Fruit fly (Drosophila melanogaster) whole organism, embryonic: ENCODE results near the gene LPCAT.

Source experiments
- Antp ChIP-seq: fragments of 200-800 bp; sonication (Bioruptor generic); optimal IDR thresholded peaks from 3 replicates; lab custom pipeline; 2016; ENCODE audit warnings: missing biosample characterization, missing genetic modification characterization
- CG10209 ChIP-seq: fragments of 200-800 bp; sonication (Bioruptor generic); optimal IDR thresholded peaks from 3 replicates; lab custom pipeline; 2017; ENCODE audit warnings: missing biosample characterization, mild to moderate bottlenecking, missing genetic modification characterization, missing genetic modification reagents
- CG10431 ChIP-seq: fragments of 200-800 bp; sonication (Bioruptor generic); optimal IDR thresholded peaks from 3 replicates; lab custom pipeline; 2018; ENCODE audit warnings: missing biosample characterization, mild to moderate bottlenecking, missing genetic modification characterization
- CG13287 ChIP-seq: fragments of 200-800 bp; sonication (Bioruptor generic); IDR thresholded peaks from 2 replicates; pipeline ENCODE4 v1.3.6; 2022; ENCODE audit warnings: missing biosample characterization, missing genetic modification characterization; ENCODE audit not compliant: partially characterized antibody
- CG14965 ChIP-seq: fragments of 200-800 bp; sonication (Bioruptor generic); optimal IDR thresholded peaks from 2 replicates; lab custom pipeline; 2016; ENCODE audit warnings: missing biosample characterization, missing genetic modification characterization, borderline replicate concordance
- CG15011 ChIP-seq: fragments of 200-800 bp; sonication (Bioruptor generic); optimal IDR thresholded peaks from 3 replicates; lab custom pipeline; 2018; ENCODE audit warnings: missing biosample characterization, mild to moderate bottlenecking, missing genetic modification characterization
- CG2199 ChIP-seq: fragments of 200-800 bp; sonication (Bioruptor generic); IDR thresholded peaks from 3 replicates; pipeline ENCODE4 v1.3.6; 2022; ENCODE audit warnings: missing biosample characterization, missing genetic modification characterization
- CG2889 ChIP-seq: fragments of 200-800 bp; sonication (Bioruptor generic); IDR thresholded peaks from 3 replicates; pipeline ENCODE4 v1.3.6; 2022; ENCODE audit warnings: missing biosample characterization, missing genetic modification characterization
- CG31388 ChIP-seq: fragments of 200-800 bp; sonication (Bioruptor generic); optimal IDR thresholded peaks from 2 replicates; lab custom pipeline; 2016; ENCODE audit warnings: missing biosample characterization, missing genetic modification characterization
- CG3407 ChIP-seq: fragments of 200-800 bp; sonication (Bioruptor generic); optimal IDR thresholded peaks from 2 replicates; lab custom pipeline; 2018; ENCODE audit warnings: missing biosample characterization, mild to moderate bottlenecking, missing genetic modification characterization
- CG34224 ChIP-seq: fragments of 200-800 bp; sonication (Bioruptor generic); IDR thresholded peaks from 3 replicates; pipeline ENCODE4 v1.3.6; 2022; ENCODE audit warnings: missing biosample characterization, missing genetic modification characterization; ENCODE audit not compliant: partially characterized antibody
- CG4820 ChIP-seq: fragments of 200-800 bp; sonication (Bioruptor generic); optimal IDR thresholded peaks from 3 replicates; lab custom pipeline; 2016; ENCODE audit warnings: missing biosample characterization, missing genetic modification characterization
- CG4854 ChIP-seq: fragments of 200-800 bp; sonication (Bioruptor generic); optimal IDR thresholded peaks from 2 replicates; lab custom pipeline; 2016; ENCODE audit warnings: missing biosample characterization, missing genetic modification characterization, inconsistent platforms
- CG5245 ChIP-seq: fragments of 200-800 bp; sonication (Bioruptor generic); optimal IDR thresholded peaks from 3 replicates; lab custom pipeline; 2016; ENCODE audit warnings: missing biosample characterization, missing genetic modification characterization
- CG6683 ChIP-seq: fragments of 200-800 bp; sonication (Bioruptor generic); optimal IDR thresholded peaks from 2 replicates; lab custom pipeline; 2017; ENCODE audit warnings: missing biosample characterization, mild to moderate bottlenecking, missing genetic modification characterization, missing genetic modification reagents
- CG7556 ChIP-seq: fragments of 200-800 bp; sonication (Bioruptor generic); optimal IDR thresholded peaks from 2 replicates; lab custom pipeline; 2017; ENCODE audit warnings: missing biosample characterization, mild to moderate bottlenecking, missing genetic modification characterization
- CG7745 ChIP-seq: fragments of 200-800 bp; sonication (Bioruptor generic); optimal IDR thresholded peaks from 2 replicates; lab custom pipeline; 2018; ENCODE audit warnings: missing biosample characterization, mild to moderate bottlenecking, missing genetic modification characterization, moderate library complexity
- CG8388 ChIP-seq: fragments of 200-800 bp; sonication (Bioruptor generic); optimal IDR thresholded peaks from 2 replicates; lab custom pipeline; 2019; ENCODE audit warnings: missing biosample characterization, mild to moderate bottlenecking, missing genetic modification characterization, moderate library complexity
- Chrac-16 ChIP-seq: fragments of 200-800 bp; sonication (Bioruptor generic); optimal IDR thresholded peaks from 3 replicates; lab custom pipeline; 2016; ENCODE audit warnings: missing biosample characterization, missing genetic modification characterization
- Dad ChIP-seq: fragments of 200-800 bp; sonication (Bioruptor generic); optimal IDR thresholded peaks from 3 replicates; lab custom pipeline; 2016; ENCODE audit warnings: missing biosample characterization, missing genetic modification characterization
- Doc2 ChIP-seq: fragments of 200-800 bp; sonication (Bioruptor generic); IDR thresholded peaks from 2 replicates; pipeline ENCODE4 v1.3.6; 2022; ENCODE audit warnings: missing biosample characterization, missing genetic modification characterization
- Dp ChIP-seq: fragments of 200-800 bp; sonication (Bioruptor generic); optimal IDR thresholded peaks from 2 replicates; lab custom pipeline; 2018; ENCODE audit warnings: missing biosample characterization, mild to moderate bottlenecking, missing genetic modification characterization, moderate library complexity
- Elba2 ChIP-seq: fragments of 200-800 bp; sonication (Bioruptor generic); optimal IDR thresholded peaks from 3 replicates; lab custom pipeline; 2016; ENCODE audit warnings: missing biosample characterization, missing genetic modification characterization
- NC2α ChIP-seq: fragments of 200-800 bp; sonication (Bioruptor generic); optimal IDR thresholded peaks from 2 replicates; lab custom pipeline; 2016; ENCODE audit warnings: missing biosample characterization, missing genetic modification characterization
- Nf-YC ChIP-seq: fragments of 200-800 bp; optimal IDR thresholded peaks from 3 replicates; lab custom pipeline; 2019; ENCODE audit warnings: missing biosample characterization, mild to moderate bottlenecking, missing genetic modification characterization, moderate library complexity
- Sox102F ChIP-seq: fragments of 200-800 bp; sonication (Bioruptor generic); optimal IDR thresholded peaks from 2 replicates; lab custom pipeline; 2018; ENCODE audit warnings: missing biosample characterization, mild to moderate bottlenecking, missing genetic modification characterization, moderate library complexity
- abd-A ChIP-seq: fragments of 200-800 bp; sonication (Bioruptor generic); optimal IDR thresholded peaks from 3 replicates; lab custom pipeline; 2019; ENCODE audit warnings: missing biosample characterization, mild to moderate bottlenecking, missing genetic modification characterization, moderate library complexity
- amos ChIP-seq: fragments of 200-800 bp; sonication (Bioruptor generic); IDR thresholded peaks from 2 replicates; pipeline ENCODE4 v1.3.6; 2022; ENCODE audit warnings: missing biosample characterization, missing genetic modification characterization; ENCODE audit not compliant: partially characterized antibody
- aop ChIP-seq: fragments of 200-800 bp; sonication (Bioruptor generic); IDR thresholded peaks from 2 replicates; pipeline ENCODE4 v1.3.6; 2022; ENCODE audit warnings: missing biosample characterization, missing genetic modification characterization
- ato ChIP-seq: fragments of 200-800 bp; sonication (Bioruptor generic); IDR thresholded peaks from 2 replicates; pipeline ENCODE4 v1.3.6; 2022; ENCODE audit warnings: missing biosample characterization, missing genetic modification characterization; ENCODE audit not compliant: partially characterized antibody
- bbx ChIP-seq: fragments of 200-800 bp; sonication (Bioruptor generic); IDR thresholded peaks from 2 replicates; pipeline ENCODE4 v1.3.6; 2022; ENCODE audit warnings: missing biosample characterization, missing genetic modification characterization; ENCODE audit not compliant: partially characterized antibody
- bsh ChIP-seq, 2 experiments: fragments of 200-800 bp; sonication (Bioruptor generic); optimal IDR thresholded peaks; 2 replicates each; lab custom pipeline; 2017 to 2018; ENCODE audit warnings: mild to moderate bottlenecking in 2 of 2, missing biosample characterization in 2 of 2, missing genetic modification characterization in 2 of 2, moderate library complexity in 1 of 2
- caup ChIP-seq: fragments of 200-800 bp; sonication (Bioruptor generic); optimal IDR thresholded peaks from 3 replicates; lab custom pipeline; 2017; ENCODE audit warnings: missing biosample characterization, mild to moderate bottlenecking, missing genetic modification characterization, moderate library complexity; ENCODE audit not compliant: severe bottlenecking
- chn ChIP-seq: fragments of 200-800 bp; sonication (Bioruptor generic); optimal IDR thresholded peaks from 2 replicates; lab custom pipeline; 2016; ENCODE audit warnings: missing biosample characterization, missing genetic modification characterization
- corto ChIP-seq: fragments of 200-800 bp; sonication (Bioruptor generic); optimal IDR thresholded peaks from 2 replicates; lab custom pipeline; 2016; ENCODE audit warnings: missing biosample characterization, mild to moderate bottlenecking, missing genetic modification characterization, moderate library complexity
- eve ChIP-seq, 2 experiments: fragments of >200 bp; optimal IDR thresholded peaks; 2 replicates each; lab custom pipeline; 2017; ENCODE audit warnings: missing biosample characterization in 2 of 2, missing genetic modification characterization in 2 of 2
- insv ChIP-seq, 2 experiments: fragments of 200-800 bp; sonication (Bioruptor generic); optimal IDR thresholded peaks; 3 replicates each; lab custom pipeline; 2016 to 2018; ENCODE audit warnings: missing biosample characterization in 2 of 2, missing genetic modification characterization in 2 of 2
- maf-S ChIP-seq: fragments of 200-800 bp; sonication (Bioruptor generic); optimal IDR thresholded peaks from 2 replicates; lab custom pipeline; 2016; ENCODE audit warnings: missing biosample characterization, missing genetic modification characterization
- nerfin-2 ChIP-seq: fragments of 200-800 bp; sonication (Bioruptor generic); IDR thresholded peaks from 2 replicates; pipeline ENCODE4 v1.3.6; 2022; ENCODE audit warnings: missing biosample characterization, missing genetic modification characterization; ENCODE audit not compliant: partially characterized antibody
- nom ChIP-seq: fragments of 200-800 bp; sonication (Bioruptor generic); optimal IDR thresholded peaks from 2 replicates; lab custom pipeline; 2017; ENCODE audit warnings: missing biosample characterization, missing genetic modification characterization, mild to moderate bottlenecking, moderate library complexity, missing genetic modification reagents
- p53 ChIP-seq: fragments of 200-800 bp; sonication (Bioruptor generic); optimal IDR thresholded peaks from 2 replicates; lab custom pipeline; 2016; ENCODE audit warnings: missing biosample characterization, missing genetic modification characterization
- pfk ChIP-seq: fragments of 200-800 bp; sonication (Bioruptor generic); optimal IDR thresholded peaks from 2 replicates; lab custom pipeline; 2018; ENCODE audit warnings: missing biosample characterization, mild to moderate bottlenecking, missing genetic modification characterization, moderate library complexity
- pzg ChIP-seq: fragments of 200-800 bp; sonication (Bioruptor generic); optimal IDR thresholded peaks from 3 replicates; lab custom pipeline; 2018; ENCODE audit warnings: missing biosample characterization, mild to moderate bottlenecking, missing genetic modification characterization, moderate library complexity
- sc ChIP-seq, 3 experiments: fragments of >200 bp in 2 of 3; fragments of 200-800 bp in 1 of 3; sonication (Bioruptor generic) in 1 of 3; optimal IDR thresholded peaks; 2 replicates in 2 of 3; 3 replicates in 1 of 3; lab custom pipeline; 2017; ENCODE audit warnings: mild to moderate bottlenecking in 1 of 3, missing biosample characterization in 1 of 3, missing genetic modification characterization in 1 of 3, missing genetic modification reagents in 1 of 3
- sens ChIP-seq: fragments of 200-800 bp; sonication (Bioruptor generic); peaks from one replicate; lab custom pipeline; 2016; ENCODE audit warnings: missing biosample characterization, missing genetic modification characterization
- sob ChIP-seq: fragments of 200-800 bp; sonication (Bioruptor generic); IDR thresholded peaks from 2 replicates; pipeline ENCODE4 v1.3.6; 2022; ENCODE audit warnings: missing biosample characterization, missing genetic modification characterization
- tna ChIP-seq: fragments of 200-800 bp; sonication (Bioruptor generic); IDR thresholded peaks from 2 replicates; pipeline ENCODE4 v1.3.6; 2022; ENCODE audit warnings: missing biosample characterization, missing genetic modification characterization; ENCODE audit not compliant: partially characterized antibody
- toy ChIP-seq: fragments of 200-800 bp; sonication (Bioruptor generic); IDR thresholded peaks from 2 replicates; pipeline ENCODE4 v1.3.6; 2022; ENCODE audit warnings: missing biosample characterization, missing genetic modification characterization
- twi ChIP-seq: fragments of 200-800 bp; optimal IDR thresholded peaks from 2 replicates; lab custom pipeline; 2019; ENCODE audit warnings: missing biosample characterization, mild to moderate bottlenecking, missing genetic modification characterization, moderate library complexity
- yki ChIP-seq: fragments of >200 bp; optimal IDR thresholded peaks from 3 replicates; lab custom pipeline; 2018

Gene LPCAT

DNA sequence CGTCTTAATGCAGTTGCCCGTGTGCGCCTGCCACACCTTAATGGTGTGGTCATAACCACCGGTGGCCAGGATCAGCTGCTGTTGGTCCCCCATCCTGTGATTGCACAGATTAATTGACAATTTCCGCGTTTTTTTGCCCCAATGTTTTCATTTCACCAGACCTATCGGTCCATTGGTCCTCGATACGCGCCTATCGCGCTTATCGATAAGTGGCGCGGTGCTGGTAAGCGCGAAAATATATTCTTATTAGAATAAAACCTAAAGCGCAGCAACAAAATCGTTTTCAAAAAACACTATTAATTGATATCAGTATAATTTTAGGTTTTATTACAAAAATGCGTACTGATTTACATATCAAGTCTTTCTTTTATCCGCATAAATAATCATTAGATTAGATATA, 26.0 kb upstream of the LPCAT start, which contains the start of gene Lst8 (continued):
- TF ChIP-seq CG7556 (no peak), chn (GFP tag; lab: Kevin White, UChicago) (no peak), pzg (GFP tag; lab: Kevin White, UChicago) (peak; percentile 45), CG14965 (no peak), CG5245 (GFP tag; lab: Kevin White, UChicago) (no peak), pfk (GFP tag; lab: Kevin White, UChicago) (no peak), bsh (GFP tag; optimal IDR thresholded peaks at IDR 0.05; lab: Kevin White, UChicago) (no peak), caup (no peak), Doc2 (no peak), sens (GFP tag; lab: Kevin White, UChicago) (peak; percentile 79), CG13287 (GFP tag; lab: Robert Waterston, UW) (peak; percentile 82), CG2199 (GFP tag; lab: Robert Waterston, UW) (no peak), CG2889 (GFP tag; lab: Robert Waterston, UW) (no peak), toy (GFP tag; lab: Robert Waterston, UW) (no peak), corto (GFP tag; lab: Kevin White, UChicago) (no peak), CG3407 (no peak), sob (GFP tag; lab: Robert Waterston, UW) (no peak), Sox102F (GFP tag; lab: Kevin White, UChicago) (no peak), Chrac-16 (GFP tag; lab: Kevin White, UChicago) (no peak), maf-S (no peak), Nf-YC (no peak), abd-A (tag; lab: Kevin White, UChicago) (no peak), NC2α (no peak), CG34224 (GFP tag; lab: Robert Waterston, UW) (peak; percentile 75), insv (GFP tag; optimal IDR thresholded peaks at IDR 0.05; lab: Kevin White, UChicago) (peak; percentile 60 to 92), yki (lab: Kevin White, UChicago) (no peak), twi (no peak), nerfin-2 (GFP tag; lab: Robert Waterston, UW) (peak; percentile 57; the same call in 1 of the 2 replicates), Elba2 (GFP tag; lab: Kevin White, UChicago) (no peak), p53 (peak; percentile 6), CG8388 (GFP tag; lab: Kevin White, UChicago) (no peak), sc (optimal IDR thresholded peaks at IDR 0.05; lab: Kevin White, UChicago) (no peak), sc (GFP tag; optimal IDR thresholded peaks at IDR 0.05; lab: Kevin White, UChicago) (no peak), ato (GFP tag; lab: Robert Waterston, UW) (peak; percentile 51; the same call in 1 of the 2 replicates), eve (GFP tag; optimal IDR thresholded peaks at IDR 0.05; lab: Kevin White, UChicago) (no peak), Antp (no peak), tna (GFP tag; lab: Robert Waterston, UW) (peak; percentile 72), CG6683 (no peak), CG4854 (no peak), CG31388 (GFP tag; lab: Kevin White, UChicago) (no peak), bbx (GFP tag; lab: Robert Waterston, UW) (peak; percentile 69), aop (GFP tag; lab: Robert Waterston, UW) (no peak), CG4820 (no peak), CG10431 (GFP tag; lab: Kevin White, UChicago) (no peak), amos (GFP tag; lab: Robert Waterston, UW) (peak; percentile 69), nom (GFP tag; lab: Kevin White, UChicago) (no peak), Dad (no peak), CG7745 (tag; lab: Kevin White, UChicago) (no peak), CG15011 (no peak), CG10209 (GFP tag; lab: Kevin White, UChicago) (no peak), Dp (GFP tag; lab: Kevin White, UChicago) (peak; percentile 78)
